Fruit fly (Drosophila melanogaster) whole organism, embryonic: ENCODE measurements around the gene srl.

Source experiments
- CG1024 ChIP-seq: fragments of 200-800 bp; sonication (Bioruptor generic); IDR thresholded peaks from 2 replicates; pipeline ENCODE4 v1.3.6; 2022; ENCODE audit warnings: missing biosample characterization, missing genetic modification characterization
- CG10654 ChIP-seq: fragments of 200-800 bp; sonication (Bioruptor generic); optimal IDR thresholded peaks from 2 replicates; lab custom pipeline; 2016; ENCODE audit warnings: missing biosample characterization, missing genetic modification characterization
- CG11695 ChIP-seq: fragments of 200-800 bp; sonication (Bioruptor generic); IDR thresholded peaks from 3 replicates; pipeline ENCODE4 v1.3.6; 2022; ENCODE audit warnings: missing biosample characterization, missing genetic modification characterization
- CG12744 ChIP-seq: fragments of 200-800 bp; sonication (Bioruptor generic); optimal IDR thresholded peaks from 2 replicates; lab custom pipeline; 2016; ENCODE audit warnings: missing biosample characterization, missing genetic modification characterization
- CG13287 ChIP-seq: fragments of 200-800 bp; sonication (Bioruptor generic); IDR thresholded peaks from 2 replicates; pipeline ENCODE4 v1.3.6; 2022; ENCODE audit warnings: missing biosample characterization, missing genetic modification characterization; ENCODE audit not compliant: partially characterized antibody
- CG15011 ChIP-seq: fragments of 200-800 bp; sonication (Bioruptor generic); optimal IDR thresholded peaks from 3 replicates; lab custom pipeline; 2018; ENCODE audit warnings: missing biosample characterization, mild to moderate bottlenecking, missing genetic modification characterization
- CG15073 ChIP-seq: fragments of 200-800 bp; sonication (Bioruptor generic); optimal IDR thresholded peaks from 2 replicates; lab custom pipeline; 2016; ENCODE audit warnings: missing biosample characterization, missing genetic modification characterization
- CG1647 ChIP-seq: fragments of 200-800 bp; sonication (Bioruptor generic); optimal IDR thresholded peaks from 3 replicates; lab custom pipeline; 2016; ENCODE audit warnings: missing biosample characterization, missing genetic modification characterization
- CG17802 ChIP-seq: fragments of 200-800 bp; sonication (Bioruptor generic); optimal IDR thresholded peaks from 2 replicates; lab custom pipeline; 2018; ENCODE audit warnings: missing biosample characterization, mild to moderate bottlenecking, missing genetic modification characterization, moderate library complexity
- CG17829 ChIP-seq: fragments of 200-800 bp; optimal IDR thresholded peaks from 2 replicates; lab custom pipeline; 2019; ENCODE audit warnings: missing biosample characterization, mild to moderate bottlenecking, missing genetic modification characterization, moderate library complexity
- CG1832 ChIP-seq: fragments of 200-800 bp; sonication (Bioruptor generic); optimal IDR thresholded peaks from 2 replicates; lab custom pipeline; 2017; ENCODE audit warnings: missing biosample characterization, mild to moderate bottlenecking, missing genetic modification characterization, inconsistent platforms
- CG2199 ChIP-seq: fragments of 200-800 bp; sonication (Bioruptor generic); IDR thresholded peaks from 3 replicates; pipeline ENCODE4 v1.3.6; 2022; ENCODE audit warnings: missing biosample characterization, missing genetic modification characterization
- CG2889 ChIP-seq: fragments of 200-800 bp; sonication (Bioruptor generic); IDR thresholded peaks from 3 replicates; pipeline ENCODE4 v1.3.6; 2022; ENCODE audit warnings: missing biosample characterization, missing genetic modification characterization
- CG3065 ChIP-seq: fragments of 200-800 bp; sonication (Bioruptor generic); optimal IDR thresholded peaks from 2 replicates; lab custom pipeline; 2016; ENCODE audit warnings: missing biosample characterization, missing genetic modification characterization
- CG31388 ChIP-seq: fragments of 200-800 bp; sonication (Bioruptor generic); optimal IDR thresholded peaks from 2 replicates; lab custom pipeline; 2016; ENCODE audit warnings: missing biosample characterization, missing genetic modification characterization
- CG4360 ChIP-seq: fragments of 200-800 bp; sonication (Bioruptor generic); IDR thresholded peaks from 2 replicates; pipeline ENCODE4 v1.3.6; 2022; ENCODE audit warnings: missing biosample characterization, missing genetic modification characterization
- CG4617 ChIP-seq: fragments of 200-800 bp; sonication (Bioruptor generic); optimal IDR thresholded peaks from 3 replicates; lab custom pipeline; 2016; ENCODE audit warnings: missing biosample characterization, missing genetic modification characterization, borderline replicate concordance
- CG5245 ChIP-seq: fragments of 200-800 bp; sonication (Bioruptor generic); optimal IDR thresholded peaks from 3 replicates; lab custom pipeline; 2016; ENCODE audit warnings: missing biosample characterization, missing genetic modification characterization
- CG6765 ChIP-seq: fragments of 200-800 bp; sonication (Bioruptor generic); optimal IDR thresholded peaks from 3 replicates; lab custom pipeline; 2017; ENCODE audit warnings: missing biosample characterization, mild to moderate bottlenecking, missing genetic modification characterization
- CG6791 ChIP-seq: fragments of 200-800 bp; sonication (Bioruptor generic); IDR thresholded peaks from 3 replicates; pipeline ENCODE4 v1.3.6; 2022; ENCODE audit warnings: missing biosample characterization, missing genetic modification characterization; ENCODE audit not compliant: partially characterized antibody
- CG7786 ChIP-seq: fragments of 200-800 bp; sonication (Bioruptor generic); optimal IDR thresholded peaks from 2 replicates; lab custom pipeline; 2016; ENCODE audit warnings: missing biosample characterization, missing genetic modification characterization
- CG8290 ChIP-seq, 3 experiments: fragments of 200-800 bp; sonication (Bioruptor generic); optimal IDR thresholded peaks; 2 replicates each; lab custom pipeline; 2016 to 2019; ENCODE audit warnings: missing biosample characterization in 3 of 3, missing genetic modification characterization in 3 of 3, mild to moderate bottlenecking in 2 of 3, moderate library complexity in 1 of 3
- CG8944 ChIP-seq: fragments of 200-800 bp; sonication (Bioruptor generic); optimal IDR thresholded peaks from 3 replicates; lab custom pipeline; 2016; ENCODE audit warnings: missing biosample characterization, missing genetic modification characterization
- CG9932 ChIP-seq: fragments of 200-800 bp; sonication (Bioruptor generic); IDR thresholded peaks from 2 replicates; pipeline ENCODE4 v1.3.6; 2022; ENCODE audit warnings: missing biosample characterization, missing genetic modification characterization
- E2f2 ChIP-seq: fragments of 200-800 bp; sonication (Bioruptor generic); IDR thresholded peaks from 2 replicates; pipeline ENCODE4 v1.3.6; 2022; ENCODE audit warnings: missing biosample characterization, missing genetic modification characterization
- Ets97D ChIP-seq: fragments of 200-800 bp; sonication (Bioruptor generic); optimal IDR thresholded peaks from 3 replicates; lab custom pipeline; 2016; ENCODE audit warnings: missing biosample characterization, missing genetic modification characterization
- HmgD ChIP-seq: fragments of 200-800 bp; sonication (Bioruptor generic); optimal IDR thresholded peaks from 3 replicates; lab custom pipeline; 2016; ENCODE audit warnings: missing biosample characterization, missing genetic modification characterization
- MTF-1 ChIP-seq: fragments of 200-800 bp; sonication (Bioruptor generic); optimal IDR thresholded peaks from 2 replicates; lab custom pipeline; 2018; ENCODE audit warnings: missing biosample characterization, mild to moderate bottlenecking, missing genetic modification characterization, borderline replicate concordance
- Mrtf ChIP-seq: fragments of 200-800 bp; sonication (Bioruptor generic); IDR thresholded peaks from 3 replicates; pipeline ENCODE4 v1.3.6; 2022; ENCODE audit warnings: missing biosample characterization, missing genetic modification characterization
- Neu2 ChIP-seq: fragments of 200-800 bp; sonication (Bioruptor generic); optimal IDR thresholded peaks from 3 replicates; lab custom pipeline; 2016; ENCODE audit warnings: missing biosample characterization, missing genetic modification characterization, borderline replicate concordance
- Rfx ChIP-seq: fragments of 200-800 bp; sonication (Bioruptor generic); IDR thresholded peaks from 2 replicates; pipeline ENCODE4 v1.3.6; 2022; ENCODE audit warnings: missing biosample characterization, missing genetic modification characterization
- Xrp1 ChIP-seq: fragments of 200-800 bp; sonication (Bioruptor generic); IDR thresholded peaks from 2 replicates; pipeline ENCODE4 v1.3.6; 2022; ENCODE audit warnings: missing biosample characterization, missing genetic modification characterization
- abd-A ChIP-seq: fragments of 200-800 bp; sonication (Bioruptor generic); optimal IDR thresholded peaks from 3 replicates; lab custom pipeline; 2019; ENCODE audit warnings: missing biosample characterization, mild to moderate bottlenecking, missing genetic modification characterization, moderate library complexity
- disco-r ChIP-seq: fragments of 200-800 bp; sonication (Bioruptor generic); optimal IDR thresholded peaks from 2 replicates; lab custom pipeline; 2016; ENCODE audit warnings: missing biosample characterization, missing genetic modification characterization
- ems ChIP-seq: fragments of 200-800 bp; sonication (Bioruptor generic); optimal IDR thresholded peaks from 3 replicates; lab custom pipeline; 2016; ENCODE audit warnings: missing biosample characterization, missing genetic modification characterization
- fd3F ChIP-seq: fragments of 200-800 bp; sonication (Bioruptor generic); optimal IDR thresholded peaks from 2 replicates; lab custom pipeline; 2018; ENCODE audit warnings: missing biosample characterization, mild to moderate bottlenecking, missing genetic modification characterization, moderate library complexity
- gsb-n ChIP-seq: fragments of 200-800 bp; sonication (Bioruptor generic); optimal IDR thresholded peaks from 3 replicates; lab custom pipeline; 2018; ENCODE audit warnings: missing biosample characterization, mild to moderate bottlenecking, missing genetic modification characterization
- gt ChIP-seq: fragments of 200-800 bp; sonication (Bioruptor generic); IDR thresholded peaks from 2 replicates; pipeline ENCODE4 v1.3.6; 2022; ENCODE audit warnings: missing biosample characterization, missing genetic modification characterization
- her ChIP-seq: fragments of 200-800 bp; sonication (Bioruptor generic); optimal IDR thresholded peaks from 2 replicates; lab custom pipeline; 2016; ENCODE audit warnings: missing biosample characterization, missing genetic modification characterization
- hkb ChIP-seq, 2 experiments: fragments of 200-800 bp in 1 of 2; fragments of >200 bp in 1 of 2; sonication (Bioruptor generic) in 1 of 2; IDR thresholded peaks in 1 of 2; optimal IDR thresholded peaks in 1 of 2; 2 replicates each; pipeline versions ENCODE4 v1.3.6 to Lab custom; 2017 to 2022; ENCODE audit warnings: missing biosample characterization in 1 of 2, missing genetic modification characterization in 1 of 2
- hth ChIP-seq: fragments of >200 bp; optimal IDR thresholded peaks from 2 replicates; lab custom pipeline; 2017; ENCODE audit warnings: inconsistent platforms
- kni ChIP-seq: fragments of 200-800 bp; sonication (Bioruptor generic); optimal IDR thresholded peaks from 3 replicates; lab custom pipeline; 2017; ENCODE audit warnings: mild to moderate bottlenecking, missing biosample characterization, missing genetic modification reagents, missing genetic modification characterization
- lab ChIP-seq: fragments of 200-800 bp; sonication (Bioruptor generic); optimal IDR thresholded peaks from 3 replicates; lab custom pipeline; 2017; ENCODE audit warnings: missing biosample characterization, missing genetic modification characterization, mild to moderate bottlenecking, moderate library complexity, missing genetic modification reagents
- nmo ChIP-seq: fragments of 200-800 bp; sonication (Bioruptor generic); optimal IDR thresholded peaks from 2 replicates; lab custom pipeline; 2018; ENCODE audit warnings: missing biosample characterization, mild to moderate bottlenecking, missing genetic modification characterization, moderate library complexity
- p53 ChIP-seq: fragments of 200-800 bp; sonication (Bioruptor generic); optimal IDR thresholded peaks from 2 replicates; lab custom pipeline; 2016; ENCODE audit warnings: missing biosample characterization, missing genetic modification characterization
- rib ChIP-seq: fragments of 200-800 bp; sonication (Bioruptor generic); IDR thresholded peaks from 2 replicates; pipeline ENCODE4 v1.3.6; 2022; ENCODE audit warnings: missing biosample characterization, missing genetic modification characterization
- sim ChIP-seq: fragments of 200-800 bp; sonication (Bioruptor generic); IDR thresholded peaks from 2 replicates; pipeline ENCODE4 v1.3.6; 2022; ENCODE audit warnings: missing biosample characterization, missing genetic modification characterization
- tup ChIP-seq: fragments of 200-800 bp; sonication (Bioruptor generic); optimal IDR thresholded peaks from 2 replicates; lab custom pipeline; 2016; ENCODE audit warnings: missing biosample characterization, mild to moderate bottlenecking, missing genetic modification characterization, moderate library complexity
- vnd ChIP-seq: fragments of 200-800 bp; sonication (Bioruptor generic); IDR thresholded peaks from 3 replicates; pipeline ENCODE4 v1.3.6; 2022; ENCODE audit warnings: missing biosample characterization, missing genetic modification characterization; ENCODE audit not compliant: partially characterized antibody
- wor ChIP-seq: fragments of 200-800 bp; sonication (Bioruptor generic); IDR thresholded peaks from 2 replicates; pipeline ENCODE4 v1.3.6; 2022; ENCODE audit warnings: missing biosample characterization, missing genetic modification characterization

Gene srl

dm6 chr3R:4397403-4398079 is 31.6 kb downstream of the srl start, which contains the start of gene CG9855 (continued):
- TF ChIP-seq CG10654 (no peak), CG15073 (GFP tag; lab: Kevin White, UChicago) (no peak), CG2199 (GFP tag; lab: Robert Waterston, UW) (no peak), Xrp1 (GFP tag; lab: Robert Waterston, UW) (no peak), disco-r (no peak), gt (no peak), CG6765 (GFP tag; lab: Kevin White, UChicago) (no peak), abd-A (no peak), ems (GFP tag; lab: Kevin White, UChicago) (no peak), fd3F (no peak), CG1024 (no peak), CG7786 (GFP tag; lab: Kevin White, UChicago) (no peak), CG8290 (GFP tag; optimal IDR thresholded peaks at IDR 0.05; lab: Kevin White, UChicago) (peak; percentile 24), CG8290 (tag; optimal IDR thresholded peaks at IDR 0.05; lab: Kevin White, UChicago) (peak in 1 of 2 experiments; percentile 20), CG17802 (tag; lab: Kevin White, UChicago) (no peak), CG4617 (GFP tag; lab: Kevin White, UChicago) (peak; percentile 83), CG11695 (GFP tag; lab: Robert Waterston, UW) (no peak), rib (GFP tag; lab: Robert Waterston, UW) (no peak), sim (GFP tag; lab: Robert Waterston, UW) (no peak), lab (GFP tag; lab: Kevin White, UChicago) (no peak), hkb (optimal IDR thresholded peaks at IDR 0.05; lab: Kevin White, UChicago) (no peak), hkb (GFP tag; IDR thresholded peaks at IDR 0.05; lab: Robert Waterston, UW) (no peak), hth (no peak), CG9932 (GFP tag; lab: Robert Waterston, UW) (no peak), CG12744 (no peak), her (GFP tag; lab: Kevin White, UChicago) (no peak), p53 (GFP tag; lab: Kevin White, UChicago) (no peak), CG3065 (GFP tag; lab: Kevin White, UChicago) (no peak), CG5245 (no peak), vnd (GFP tag; lab: Robert Waterston, UW) (no peak), CG31388 (GFP tag; lab: Kevin White, UChicago) (no peak), CG1647 (GFP tag; lab: Kevin White, UChicago) (no peak), HmgD (GFP tag; lab: Kevin White, UChicago) (no peak), E2f2 (GFP tag; lab: Robert Waterston, UW) (peak; percentile 50), kni (GFP tag; lab: Kevin White, UChicago) (no peak), Neu2 (GFP tag; lab: Kevin White, UChicago) (no peak), CG13287 (GFP tag; lab: Robert Waterston, UW) (peak; percentile 48; the same call in 1 of the 2 replicates), wor (GFP tag; lab: Robert Waterston, UW) (no peak), nmo (GFP tag; lab: Kevin White, UChicago) (peak; percentile 39), CG15011 (GFP tag; lab: Kevin White, UChicago) (no peak), Mrtf (GFP tag; lab: Robert Waterston, UW) (no peak), Rfx (GFP tag; lab: Robert Waterston, UW) (no peak), CG4360 (GFP tag; lab: Robert Waterston, UW) (no peak), Ets97D (GFP tag; lab: Kevin White, UChicago) (peak; percentile 45), gsb-n (tag; lab: Kevin White, UChicago) (no peak), CG8944 (no peak), CG17829 (tag; lab: Kevin White, UChicago) (peak; percentile 50), MTF-1 (GFP tag; lab: Kevin White, UChicago) (no peak), CG1832 (GFP tag; lab: Kevin White, UChicago) (no peak), CG6791 (GFP tag; lab: Robert Waterston, UW) (peak; percentile 48; the same call in 2 of the 3 replicates), CG2889 (no peak), tup (GFP tag; lab: Kevin White, UChicago) (no peak)
